Worm (Caenorhabditis elegans) whole organism, L4/young adult: Measurements from ENCODE around the gene K06A4.6.

ENCODE experiments used
- W03F9.2 ChIP-seq: fragments of 150-350 bp; optimal IDR thresholded peaks from 2 replicates; lab custom pipeline; 2014; ENCODE audit warnings: missing biosample characterization, missing genetic modification characterization
- dao-5 ChIP-seq: sonication (generic microtip); optimal IDR thresholded peaks from 2 replicates; lab custom pipeline; 2016; ENCODE audit warnings: missing genotype, missing genetic modification characterization, moderate library complexity, missing compliant biosample characterization
- him-1 ChIP-seq: sonication (generic microtip); optimal IDR thresholded peaks from 2 replicates; lab custom pipeline; 2016; ENCODE audit warnings: missing genotype, missing genetic modification reagents, missing genetic modification characterization, missing compliant biosample characterization

- TF ChIP-seq him-1 (no peak), W03F9.2 (tag; lab: Kevin White, UChicago) (no peak), dao-5 (tag; lab: Kevin White, UChicago) (no peak)
Measured at ce11 chrV:9496742-9497141, 16.3 kb upstream of the K06A4.6 start, which contains the start of gene gsnl-1.
